Fruit fly (Drosophila melanogaster): ENCODE measurements around the gene f.

f gene

dm6 chrX:17292050-17292730, 59.4 kb downstream of the f start (continued):
- peak; percentile 75 for TF ChIP-seq Sox102F (GFP tag; optimal IDR thresholded peaks at IDR 0.05)
- peak; percentile 40 for TF ChIP-seq CG7928 (GFP tag; optimal IDR thresholded peaks at IDR 0.05)
- TF ChIP-seq CG11398 (GFP tag; optimal IDR thresholded peaks at IDR 0.05), result no peak
- peak; percentile 44 for TF ChIP-seq CG10267 (tag; optimal IDR thresholded peaks at IDR 0.05)
- TF ChIP-seq prd (optimal IDR thresholded peaks at IDR 0.05), result no peak
- peak; percentile 55; the same call in 1 of the 3 replicates for TF ChIP-seq prd (GFP tag; IDR thresholded peaks at IDR 0.05)
- TF ChIP-seq HHEX (GFP tag; optimal IDR thresholded peaks at IDR 0.05), result peak; percentile 73
- TF ChIP-seq CG9797 (GFP tag; optimal IDR thresholded peaks at IDR 0.05), result no peak
- TF ChIP-seq CG9876 (GFP tag; optimal IDR thresholded peaks at IDR 0.05), result no peak
- TF ChIP-seq sd (tag; optimal IDR thresholded peaks at IDR 0.05), result peak; percentile 28
- TF ChIP-seq CG3163 (GFP tag; optimal IDR thresholded peaks at IDR 0.05), result no peak
- peak; percentile 77 for TF ChIP-seq CG10209 (GFP tag; optimal IDR thresholded peaks at IDR 0.05)
- TF ChIP-seq Atf6 (GFP tag; IDR thresholded peaks at IDR 0.05), result peak; percentile 73
- TF ChIP-seq ssp (GFP tag; IDR thresholded peaks at IDR 0.05), result no peak
- TF ChIP-seq Fer3 (tag; optimal IDR thresholded peaks at IDR 0.05), result peak; percentile 70
- TF ChIP-seq Dip3 (GFP tag; optimal IDR thresholded peaks at IDR 0.05), result peak; percentile 62
- peak; percentile 83 for TF ChIP-seq CG18599 (GFP tag; optimal IDR thresholded peaks at IDR 0.05)
- TF ChIP-seq wor (GFP tag; IDR thresholded peaks at IDR 0.05), result peak; percentile 56
- no peak for TF ChIP-seq cas (GFP tag; IDR thresholded peaks at IDR 0.05)
- peak; percentile 47 for TF ChIP-seq CG13894 (tag; optimal IDR thresholded peaks at IDR 0.05)
- TF ChIP-seq CG31388 (GFP tag; optimal IDR thresholded peaks at IDR 0.05), result no peak
- TF ChIP-seq Dp (GFP tag; optimal IDR thresholded peaks at IDR 0.05), result no peak
- no peak for TF ChIP-seq sima (GFP tag; optimal IDR thresholded peaks at IDR 0.05)
- no peak for TF ChIP-seq aop (GFP tag; IDR thresholded peaks at IDR 0.05)
- peak; percentile 50 for TF ChIP-seq tio (GFP tag; optimal IDR thresholded peaks at IDR 0.05)
- TF ChIP-seq CG9932 (GFP tag; IDR thresholded peaks at IDR 0.05), result peak; percentile 36; the same call in 1 of the 2 replicates
- no peak for TF ChIP-seq CG6254 (GFP tag; optimal IDR thresholded peaks at IDR 0.05)
- peak; percentile 73 for TF ChIP-seq CG12219 (GFP tag; optimal IDR thresholded peaks at IDR 0.05)
- TF ChIP-seq otp (GFP tag; IDR thresholded peaks at IDR 0.05), result no peak
- TF ChIP-seq pnt (GFP tag; optimal IDR thresholded peaks at IDR 0.05), result peak; percentile 32
- no peak for TF ChIP-seq Tbp (GFP tag; optimal IDR thresholded peaks at IDR 0.05)
- no peak for TF ChIP-seq br (optimal IDR thresholded peaks at IDR 0.05)
- no peak for TF ChIP-seq Lhr (GFP tag; optimal IDR thresholded peaks at IDR 0.05)
- no peak for TF ChIP-seq gce (GFP tag; IDR thresholded peaks at IDR 0.05)
- no peak for TF ChIP-seq Opbp (GFP tag; IDR thresholded peaks at IDR 0.05; ENCODE audit: partially characterized antibody)
- peak; percentile 61 for TF ChIP-seq CG15011 (GFP tag; optimal IDR thresholded peaks at IDR 0.05)
- no peak for TF ChIP-seq Lim3 (GFP tag; IDR thresholded peaks at IDR 0.05)
- TF ChIP-seq Mad (GFP tag; optimal IDR thresholded peaks at IDR 0.05), result peak; percentile 36
- no peak for TF ChIP-seq NC2α (GFP tag; optimal IDR thresholded peaks at IDR 0.05)
- peak; percentile 30 for TF ChIP-seq Myb (GFP tag; optimal IDR thresholded peaks at IDR 0.05)
- TF ChIP-seq YL-1 (GFP tag; optimal IDR thresholded peaks at IDR 0.05), result no peak
- no peak for TF ChIP-seq trem (tag; optimal IDR thresholded peaks at IDR 0.05)
- no peak for TF ChIP-seq CG1024 (GFP tag; IDR thresholded peaks at IDR 0.05)
- TF ChIP-seq bcd (GFP tag; optimal IDR thresholded peaks at IDR 0.05), result peak; percentile 75
- TF ChIP-seq Gsc (GFP tag; IDR thresholded peaks at IDR 0.05), result no peak
- peak; percentile 40 for TF ChIP-seq gcm (GFP tag; optimal IDR thresholded peaks at IDR 0.05)
- no peak for TF ChIP-seq CG10431 (GFP tag; optimal IDR thresholded peaks at IDR 0.05)
- no peak for TF ChIP-seq corto (GFP tag; optimal IDR thresholded peaks at IDR 0.05)
- 0 out of 2 replicates have a peak, but pooled peaks have one; percentile 6 for TF ChIP-seq CG11085 (GFP tag; IDR thresholded peaks at IDR 0.05)
- no peak for TF ChIP-seq hb (GFP tag; IDR thresholded peaks at IDR 0.05; ENCODE audit: partially characterized antibody)
- peak; percentile 42 for TF ChIP-seq E2f1 (GFP tag; IDR thresholded peaks at IDR 0.05)

Measured in whole organism, embryonic.